Fruit fly (Drosophila melanogaster): ENCODE results near the gene BuGZ.

DNA sequence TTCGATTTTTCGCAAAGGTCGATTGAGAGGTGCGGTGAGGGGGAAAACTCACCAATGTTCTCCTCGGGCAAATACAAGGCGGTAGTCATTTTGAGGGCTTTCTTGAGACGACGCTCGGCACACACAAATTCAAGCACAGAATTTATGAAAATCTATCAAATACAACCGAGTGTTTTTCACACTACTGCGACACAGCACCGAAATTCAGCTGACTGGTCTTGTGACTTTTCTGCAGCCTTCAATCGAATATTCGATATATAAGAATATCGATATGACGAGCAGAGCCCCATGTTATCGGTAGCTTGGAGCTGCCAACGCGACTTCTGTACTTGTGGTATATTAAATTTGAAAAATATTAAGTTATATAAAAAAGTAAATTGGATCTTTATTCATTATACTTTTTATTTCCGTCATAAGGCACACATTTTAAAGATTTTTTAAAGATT, 15.6 kb upstream of the BuGZ start, which contains the start of gene VhaSFD:
- no peak for TF ChIP-seq psq (optimal IDR thresholded peaks at IDR 0.05)
- no peak for TF ChIP-seq pan (optimal IDR thresholded peaks at IDR 0.05)
- TF ChIP-seq EcR (GFP tag; optimal IDR thresholded peaks at IDR 0.05) = no peak
- TF ChIP-seq usp (GFP tag; optimal IDR thresholded peaks at IDR 0.05) = no peak
- TF ChIP-seq CG8478 (optimal IDR thresholded peaks at IDR 0.05) = no peak
- TF ChIP-seq Dll (optimal IDR thresholded peaks at IDR 0.05) = no peak
